Fruit fly (Drosophila melanogaster) ovary, adult (tissue): ENCODE measurements around the gene Nep6.

Experiments used
- CG17801 ChIP-seq: fragments of 200-800 bp; optimal IDR thresholded peaks from 2 replicates; lab custom pipeline; 2019; ENCODE audit warnings: missing biosample characterization, mild to moderate bottlenecking, missing genetic modification characterization, moderate library complexity; ENCODE audit not compliant: partially characterized antibody

The Nep6 gene

DNA sequence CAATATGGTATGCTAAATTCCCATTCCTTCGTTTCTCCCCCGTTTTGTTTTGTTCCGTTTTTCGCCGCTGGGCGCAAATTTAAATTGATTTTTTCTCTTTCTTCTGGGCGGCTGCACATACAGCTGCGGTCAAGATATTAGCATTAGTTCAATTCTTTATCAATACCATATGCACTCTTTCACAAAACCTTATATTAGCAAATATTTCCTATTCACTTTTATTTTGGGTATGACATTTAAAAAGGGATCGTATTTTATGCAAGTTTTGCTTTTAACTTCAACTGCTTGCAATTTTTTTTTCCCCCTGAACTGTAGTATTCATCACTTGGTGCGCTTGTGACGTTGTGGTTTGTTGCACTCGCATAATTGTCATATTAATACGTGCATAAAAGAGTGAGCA lies 35.2 kb upstream of the Nep6 start:
- TF ChIP-seq CG17801 (GFP tag; lab: Kevin White, UChicago): no peak

DNA sequence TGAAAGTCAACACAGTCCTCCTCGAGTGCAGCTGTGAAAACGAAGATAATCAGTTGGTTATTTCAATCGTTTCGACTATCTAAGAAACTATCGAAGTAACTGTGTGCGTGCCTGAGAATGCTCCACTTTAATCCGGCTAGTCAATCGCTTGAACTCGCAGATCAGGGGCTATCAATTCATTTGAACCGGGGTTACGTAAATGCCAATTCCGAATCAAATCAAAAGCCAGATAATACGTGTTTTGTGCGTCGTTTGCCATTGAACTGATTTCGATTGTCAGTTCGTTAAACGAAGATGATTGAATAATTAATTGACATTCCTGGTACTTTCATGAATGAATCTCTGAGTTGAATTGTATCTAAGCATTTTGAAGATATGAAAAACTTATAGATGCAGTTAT lies 24.3 kb upstream of the Nep6 start:
- no peak for TF ChIP-seq CG17801 (GFP tag; lab: Kevin White, UChicago)

DNA sequence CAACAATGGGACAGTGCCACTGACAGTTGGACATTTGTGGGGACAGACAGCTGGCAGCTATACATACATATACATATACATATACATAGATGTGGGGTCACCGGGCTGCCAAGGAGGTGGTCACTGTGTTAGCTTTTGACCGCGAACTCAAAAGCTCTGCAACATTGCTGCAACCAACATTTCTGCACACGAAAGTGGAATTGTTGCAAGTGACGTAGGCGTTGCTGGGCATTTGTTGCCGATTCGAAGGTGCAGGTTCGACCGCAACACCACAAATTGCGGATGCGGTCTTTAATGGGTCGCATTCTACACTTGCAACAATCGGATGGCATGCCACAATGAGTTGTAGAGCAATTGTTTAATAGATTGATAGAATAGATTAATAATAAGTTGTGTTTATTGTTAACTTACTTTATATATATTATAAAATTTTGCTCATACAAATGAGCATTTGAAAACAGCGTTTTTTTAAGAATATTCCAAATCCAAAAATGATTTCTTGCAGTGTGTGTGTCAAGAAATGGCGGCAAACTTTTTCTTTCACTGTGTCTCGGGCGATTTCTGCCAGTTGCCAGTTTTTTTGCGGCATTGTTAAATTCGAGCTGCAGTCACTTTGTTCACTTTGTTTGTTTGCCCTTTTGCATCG lies 23.6 kb upstream of the Nep6 start:
- TF ChIP-seq CG17801 (GFP tag; lab: Kevin White, UChicago): no peak

DNA sequence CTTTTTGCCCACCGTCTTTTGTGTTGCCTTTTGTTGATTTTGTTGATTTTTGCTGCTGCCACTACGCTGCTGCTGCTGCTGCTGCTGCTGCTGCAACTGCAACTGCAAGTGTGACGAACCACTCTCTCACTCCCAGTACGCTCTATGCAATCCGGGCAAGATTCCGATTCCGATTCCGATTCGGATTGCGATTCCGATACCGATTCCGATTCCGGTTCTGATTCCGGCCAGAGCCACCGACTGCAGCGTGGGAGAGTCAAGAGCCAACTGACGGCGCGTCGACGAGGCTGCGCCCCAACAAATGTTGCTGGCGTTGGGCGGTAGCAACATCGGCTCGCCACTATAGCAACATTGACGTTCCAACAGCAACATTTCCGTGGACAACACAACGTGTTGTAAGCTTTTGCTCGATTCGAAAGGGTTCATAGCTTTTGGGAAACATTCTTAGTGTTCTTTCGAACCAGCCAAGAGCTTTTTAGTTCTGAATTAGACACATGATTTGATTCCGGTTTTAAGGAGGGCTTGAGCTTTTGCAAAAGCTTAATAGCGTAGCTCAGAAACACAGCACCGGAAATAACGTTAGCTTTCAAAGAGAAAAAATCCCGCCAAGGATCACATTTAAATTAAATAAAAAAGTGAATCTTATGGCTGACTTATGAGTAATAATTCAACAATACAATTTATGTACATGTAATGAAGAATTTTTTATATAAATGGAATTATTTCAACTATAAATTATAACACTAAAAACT lies 16.6 kb upstream of the Nep6 start, which contains the start of gene CG32647:
CG32647 (minus strand) TSS at position 269 of the 752 bp plus-strand sequence.
- no peak for TF ChIP-seq CG17801 (GFP tag; lab: Kevin White, UChicago)

DNA sequence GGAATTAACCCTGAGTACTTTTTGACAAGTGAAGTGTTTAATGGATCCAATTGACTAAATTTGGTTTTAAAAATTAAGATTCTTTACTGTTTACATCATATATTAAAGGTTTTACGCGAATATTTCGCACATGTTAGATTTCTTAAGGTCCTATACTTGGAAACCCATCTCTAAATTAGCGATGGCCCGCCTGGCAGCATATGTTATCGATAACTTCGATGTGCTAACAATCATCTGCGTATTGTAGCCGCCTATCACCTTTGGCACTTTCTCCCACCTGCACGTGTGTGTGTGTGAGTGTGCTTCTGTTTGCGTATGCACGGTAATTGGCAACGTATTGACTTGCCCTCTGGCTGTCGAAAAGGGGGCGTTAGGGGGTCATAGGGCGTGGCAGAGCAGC lies 20.1 kb downstream of the Nep6 start:
- TF ChIP-seq CG17801 (GFP tag; lab: Kevin White, UChicago): no peak

DNA sequence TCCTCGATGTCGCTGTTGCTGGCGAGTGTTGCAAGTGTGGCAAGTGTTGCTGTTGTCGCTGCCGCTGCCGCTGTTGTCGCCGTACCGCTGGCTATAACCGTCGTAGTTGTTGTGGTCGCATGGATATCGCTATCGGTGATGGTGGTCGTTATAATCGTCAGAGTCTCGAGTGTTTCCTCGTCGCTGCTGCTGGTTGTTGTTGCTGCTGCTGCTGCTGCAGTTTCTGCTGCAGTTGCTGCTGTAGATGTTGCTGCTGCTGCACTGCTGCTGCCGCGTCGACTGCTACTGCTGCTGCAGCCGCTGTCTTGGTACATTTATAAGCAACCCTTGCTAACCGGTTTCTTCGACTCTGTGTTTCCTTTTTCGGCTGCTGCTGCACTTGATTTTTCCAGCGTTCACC lies 29.9 kb downstream of the Nep6 start:
- no peak for TF ChIP-seq CG17801 (GFP tag; lab: Kevin White, UChicago)

DNA sequence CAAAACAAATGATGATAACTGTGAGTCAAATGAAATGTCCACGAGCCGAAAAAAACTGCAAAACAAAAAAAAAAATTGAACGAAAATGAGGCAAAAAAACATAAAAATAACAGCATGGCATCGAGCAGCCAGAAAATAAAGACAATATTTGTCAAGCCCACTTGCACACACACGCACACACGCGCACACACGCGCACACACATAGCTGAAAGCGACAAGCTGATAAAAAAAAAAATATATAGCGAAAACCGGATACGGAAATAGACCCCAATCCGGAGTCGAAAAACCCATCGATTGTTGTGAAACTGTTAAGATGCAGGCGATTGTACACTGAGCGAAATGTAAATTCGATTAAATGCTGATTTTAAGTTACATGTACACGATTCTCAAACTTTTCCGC lies 38.6 kb downstream of the Nep6 start:
- TF ChIP-seq CG17801 (GFP tag; lab: Kevin White, UChicago): no peak

DNA sequence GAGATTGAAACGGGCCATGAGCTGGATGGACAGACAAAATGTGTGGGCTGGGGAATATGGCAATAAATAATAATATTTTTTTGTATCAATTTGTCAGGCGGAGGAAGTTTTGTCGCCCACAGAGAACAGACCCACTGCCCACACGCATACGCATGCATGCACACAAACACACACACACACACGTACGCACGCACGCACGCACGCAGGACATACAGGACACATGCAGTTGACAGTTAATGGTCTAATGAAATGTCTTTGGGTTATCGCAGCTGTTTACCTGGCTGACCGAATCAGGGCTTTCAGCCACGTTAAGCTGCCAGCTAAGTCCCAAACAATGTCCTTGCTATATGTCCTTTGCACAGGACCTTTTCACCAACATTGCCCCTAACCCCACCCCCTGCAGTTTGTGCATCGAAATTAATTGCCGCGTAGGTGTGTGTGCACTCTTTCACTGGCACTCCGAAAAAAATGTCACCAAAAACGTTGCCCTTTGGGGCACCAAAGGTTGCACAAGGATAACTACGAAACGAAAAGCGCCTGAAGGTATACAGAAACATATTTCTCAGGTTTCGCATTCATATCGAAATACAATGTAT lies 40.5 kb downstream of the Nep6 start:
- no peak for TF ChIP-seq CG17801 (GFP tag; lab: Kevin White, UChicago)
